Worm (Caenorhabditis elegans): ENCODE measurements around the gene C25E10.8.

C25E10.8 gene

DNA sequence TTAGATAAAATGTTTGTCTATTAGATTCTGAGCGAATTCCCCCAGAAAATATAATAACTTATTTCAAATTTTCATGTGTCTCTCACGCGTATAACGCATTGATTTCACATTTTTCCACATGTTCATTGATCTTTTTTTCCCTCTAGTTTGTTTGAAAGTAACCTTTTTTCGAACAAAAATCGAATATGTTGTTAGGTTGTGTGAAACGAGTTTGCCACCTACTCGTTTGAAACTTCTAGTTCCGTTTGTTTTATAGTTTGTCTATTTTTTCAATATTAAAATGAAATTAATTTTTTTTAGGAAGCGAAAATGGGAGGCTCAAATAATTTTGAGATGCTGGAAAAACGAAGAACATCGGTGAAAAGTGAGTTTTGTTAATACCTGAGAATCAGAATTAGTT lies 23.6 kb downstream of the C25E10.8 start, which contains the start of gene C25E10.5:
Gene C25E10.5 (plus strand): TSS at position 301 of the 400 bp plus-strand sequence.
- no peak for TF ChIP-seq rbr-2 (tag; optimal IDR thresholded peaks at IDR 0.05)
- TF ChIP-seq tag-97 (GFP tag; IDR thresholded peaks at IDR 0.05): no peak
- TF ChIP-seq dve-1 (tag; optimal IDR thresholded peaks at IDR 0.05; ENCODE audit: insufficient read depth): no peak
- no peak for TF ChIP-seq lsy-2 (tag; optimal IDR thresholded peaks at IDR 0.05)
- no peak for TF ChIP-seq spr-1 (tag; optimal IDR thresholded peaks at IDR 0.05)
- TF ChIP-seq R02D3.7 (tag; optimal IDR thresholded peaks at IDR 0.05): no peak
- no peak for TF ChIP-seq madf-9 (GFP tag; conservative IDR thresholded peaks at IDR 0.05)

DNA sequence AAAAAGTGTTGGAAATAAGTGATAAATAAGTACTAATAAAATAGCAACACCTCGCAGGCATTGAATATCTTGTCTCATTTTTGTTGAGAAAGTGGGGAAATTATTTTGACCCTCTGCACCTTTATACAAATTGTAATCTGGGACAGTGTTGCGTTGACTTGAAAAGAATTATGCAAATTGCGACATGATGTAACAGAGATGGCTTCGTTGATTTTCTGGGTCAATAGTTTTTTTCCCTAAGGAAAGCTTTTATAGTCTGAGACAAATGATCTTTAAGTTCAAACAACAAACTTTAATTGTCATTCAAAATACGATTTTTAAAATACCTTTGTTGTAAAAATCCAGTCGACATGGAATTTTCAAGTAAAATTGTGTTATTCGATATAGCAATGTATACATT lies 29.2 kb downstream of the C25E10.8 start, which contains the start of gene bus-1:
Gene bus-1 (minus strand): TSS at position 101 of the 400 bp plus-strand sequence.
- no peak for TF ChIP-seq fkh-10 (GFP tag; optimal IDR thresholded peaks at IDR 0.05)
- TF ChIP-seq unc-62 (GFP tag; optimal IDR thresholded peaks at IDR 0.05 in 1 of 2): peak in 1 of 2 experiments; percentile 58
- TF ChIP-seq unc-62 (tag; optimal IDR thresholded peaks at IDR 0.05): no peak

DNA sequence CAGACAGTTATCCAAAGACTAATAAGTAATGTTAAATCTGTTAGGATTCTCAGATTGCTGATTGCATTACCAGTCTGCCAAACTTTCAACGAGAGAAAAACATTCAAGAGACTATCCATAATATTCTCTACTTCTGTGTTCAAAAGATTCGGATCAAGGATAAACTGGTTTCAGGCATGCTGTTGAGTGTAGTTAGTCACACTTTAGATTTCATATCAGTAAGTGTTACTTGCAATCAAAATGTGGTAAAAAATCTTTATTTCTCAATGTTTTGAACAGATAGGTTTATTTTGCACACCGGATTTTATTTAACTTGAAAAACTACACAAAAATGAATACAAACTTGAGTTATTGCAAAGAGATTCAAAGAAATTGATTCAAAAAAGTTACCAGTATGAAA lies 31.8 kb downstream of the C25E10.8 start, which contains the start of gene oac-41:
Gene oac-41 (minus strand): TSS at position 101 of the 400 bp plus-strand sequence.
- TF ChIP-seq hlh-30 (tag; optimal IDR thresholded peaks at IDR 0.05; ENCODE audit: insufficient read depth): no peak
- no peak for TF ChIP-seq ceh-82 (tag; optimal IDR thresholded peaks at IDR 0.05)
- no peak for TF ChIP-seq unc-39 (tag; optimal IDR thresholded peaks at IDR 0.05)
- TF ChIP-seq lsy-2 (tag; optimal IDR thresholded peaks at IDR 0.05): no peak
- no peak for TF ChIP-seq php-3 (GFP tag; IDR thresholded peaks at IDR 0.05)
- no peak for TF ChIP-seq spr-1 (tag; optimal IDR thresholded peaks at IDR 0.05)
- TF ChIP-seq ceh-20 (GFP tag; IDR thresholded peaks at IDR 0.05): no peak

DNA sequence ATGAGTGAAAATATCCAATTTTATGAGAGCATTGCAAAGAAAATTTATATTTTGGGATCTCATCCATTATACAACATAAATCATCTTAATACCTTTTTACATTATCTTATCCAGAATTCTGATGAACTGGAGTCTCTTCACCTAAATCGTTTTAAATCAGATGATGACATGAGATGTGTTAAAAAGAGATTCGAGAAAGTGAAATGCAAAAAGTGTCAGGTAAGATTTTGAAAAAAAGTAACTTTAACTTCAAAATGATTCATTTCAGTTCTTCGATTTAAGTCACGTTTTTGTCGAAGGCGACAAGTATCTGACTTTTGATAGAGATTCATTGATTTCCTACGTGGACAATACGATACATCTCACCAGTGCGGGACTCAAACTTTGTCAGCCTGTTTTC lies 35.0 kb downstream of the C25E10.8 start:
- TF ChIP-seq unc-62 (GFP tag; optimal IDR thresholded peaks at IDR 0.05 in 1 of 2) (peak in 1 of 2 experiments; percentile 97), unc-62 (tag; optimal IDR thresholded peaks at IDR 0.05) (no peak), mxl-2 (GFP tag; conservative IDR thresholded peaks at IDR 0.05) (no peak)

DNA sequence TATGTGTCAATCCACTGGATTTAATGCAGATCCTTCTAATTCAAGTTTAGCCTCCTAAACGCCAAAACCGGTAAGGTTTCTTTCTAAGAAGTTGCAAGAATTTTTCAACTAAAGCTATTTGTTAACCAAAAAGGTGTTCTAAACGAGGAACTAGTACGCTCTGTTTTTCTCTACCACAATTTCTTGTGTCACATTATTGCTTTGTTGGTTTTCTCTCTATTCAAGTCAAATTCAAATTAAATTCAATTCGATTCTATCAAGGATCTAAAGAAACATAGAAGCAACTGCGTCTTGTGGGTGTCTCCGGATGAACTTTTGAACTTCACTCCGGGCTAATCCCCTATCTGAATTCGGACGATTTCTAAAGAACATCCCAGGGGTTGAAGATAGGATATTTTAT lies 37.4 kb downstream of the C25E10.8 start, which contains the start of gene oac-40:
Gene oac-40 (plus strand): TSS at position 301 of the 400 bp plus-strand sequence.
- TF ChIP-seq pha-4 (GFP tag; IDR thresholded peaks at IDR 0.05) (no peak), pha-4 (tag; optimal IDR thresholded peaks at IDR 0.05) (no peak), ztf-11 (tag; optimal IDR thresholded peaks at IDR 0.05) (no peak), dve-1 (tag; optimal IDR thresholded peaks at IDR 0.05; ENCODE audit: insufficient read depth) (no peak), nhr-25 (tag; optimal IDR thresholded peaks at IDR 0.05; ENCODE audit: borderline replicate concordance, insufficient read depth) (no peak), tag-97 (GFP tag; IDR thresholded peaks at IDR 0.05) (no peak), mdt-29 (GFP tag; IDR thresholded peaks at IDR 0.05) (no peak), Y105C5A.15 (GFP tag; IDR thresholded peaks at IDR 0.05) (no peak), pqm-1 (tag; optimal IDR thresholded peaks at IDR 0.05) (no peak), nhr-42 (GFP tag; IDR thresholded peaks at IDR 0.05) (no peak)

DNA sequence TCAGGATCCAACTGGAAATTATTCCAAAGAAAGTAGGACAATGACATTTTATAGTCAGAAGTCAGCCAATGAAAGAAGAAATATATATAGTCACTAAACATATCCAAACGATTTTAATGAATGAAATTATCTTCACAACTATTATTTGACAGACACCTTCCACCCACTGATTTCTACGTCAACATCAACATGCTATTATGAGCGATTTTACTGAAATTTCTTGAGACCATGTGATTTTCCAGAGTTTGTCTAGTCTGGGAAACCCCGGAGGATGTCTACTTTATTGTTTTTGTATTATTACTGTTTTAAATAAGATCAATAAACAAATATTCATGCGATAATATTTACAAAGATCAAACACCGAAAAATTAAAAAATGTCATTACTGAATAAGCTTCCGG lies 38.3 kb downstream of the C25E10.8 start, which contains the start of gene srt-18:
Gene srt-18 (minus strand): TSS at position 101 of the 400 bp plus-strand sequence.
- TF ChIP-seq R02D3.7 (tag; optimal IDR thresholded peaks at IDR 0.05) (no peak), nhr-11 (tag; optimal IDR thresholded peaks at IDR 0.05) (no peak), mes-2 (tag; optimal IDR thresholded peaks at IDR 0.05; ENCODE audit: poor library complexity, severe bottlenecking) (no peak), mep-1 (tag; optimal IDR thresholded peaks at IDR 0.05) (no peak), daf-8 (GFP tag; IDR thresholded peaks at IDR 0.05) (no peak), unc-62 (GFP tag; optimal IDR thresholded peaks at IDR 0.05 in 1 of 2) (no peak), unc-62 (tag; optimal IDR thresholded peaks at IDR 0.05) (no peak), mdl-1 (tag; optimal IDR thresholded peaks at IDR 0.05) (no peak), spr-1 (tag; optimal IDR thresholded peaks at IDR 0.05) (no peak), sdz-12 (GFP tag; optimal IDR thresholded peaks at IDR 0.05) (no peak), ceh-62 (tag; optimal IDR thresholded peaks at IDR 0.05) (no peak), saeg-2 (GFP tag; IDR thresholded peaks at IDR 0.05) (no peak), lin-1 (GFP tag; IDR thresholded peaks at IDR 0.05) (no peak), duxl-1 (tag; optimal IDR thresholded peaks at IDR 0.05; ENCODE audit: poor library complexity) (no peak), pqm-1 (tag; optimal IDR thresholded peaks at IDR 0.05) (no peak), nhr-6 (tag; optimal IDR thresholded peaks at IDR 0.05) (no peak), gei-8 (GFP tag; optimal IDR thresholded peaks at IDR 0.05) (no peak), lim-7 (GFP tag; IDR thresholded peaks at IDR 0.05) (no peak), set-16 (GFP tag; IDR thresholded peaks at IDR 0.05) (no peak)
